Fruit fly (Drosophila melanogaster) whole organism, embryonic: ENCODE data around the gene Pdhb.

Source experiments
- Aef1 ChIP-seq: fragments of 200-800 bp; sonication (Bioruptor generic); IDR thresholded peaks from 3 replicates; pipeline ENCODE4 v1.3.6; 2022; ENCODE audit warnings: missing biosample characterization, missing genetic modification characterization
- Antp ChIP-seq: fragments of 200-800 bp; sonication (Bioruptor generic); optimal IDR thresholded peaks from 3 replicates; lab custom pipeline; 2016; ENCODE audit warnings: missing biosample characterization, missing genetic modification characterization
- CG10366 ChIP-seq: fragments of 200-800 bp; sonication (Bioruptor generic); IDR thresholded peaks from 2 replicates; pipeline ENCODE4 v1.3.6; 2022; ENCODE audit warnings: missing biosample characterization, missing genetic modification characterization
- CG11093 ChIP-seq: fragments of 200-800 bp; sonication (Bioruptor generic); IDR thresholded peaks from 3 replicates; pipeline ENCODE4 v1.3.6; 2022; ENCODE audit warnings: missing biosample characterization, missing genetic modification characterization
- CG12744 ChIP-seq: fragments of 200-800 bp; sonication (Bioruptor generic); optimal IDR thresholded peaks from 2 replicates; lab custom pipeline; 2016; ENCODE audit warnings: missing biosample characterization, missing genetic modification characterization
- CG12942 ChIP-seq: fragments of 200-800 bp; sonication (Bioruptor generic); optimal IDR thresholded peaks from 3 replicates; lab custom pipeline; 2016; ENCODE audit warnings: missing biosample characterization, missing genetic modification characterization
- CG14667 ChIP-seq: fragments of 200-800 bp; sonication (Bioruptor generic); IDR thresholded peaks from 2 replicates; pipeline ENCODE4 v1.3.6; 2022; ENCODE audit warnings: missing biosample characterization, missing genetic modification characterization
- CG15514 ChIP-seq: fragments of 200-800 bp; sonication (Bioruptor generic); optimal IDR thresholded peaks from 3 replicates; lab custom pipeline; 2017; ENCODE audit warnings: missing biosample characterization, missing genetic modification characterization, mild to moderate bottlenecking, moderate library complexity, missing genetic modification reagents
- CG15601 ChIP-seq: fragments of 200-800 bp; sonication (Bioruptor generic); optimal IDR thresholded peaks from 3 replicates; lab custom pipeline; 2019; ENCODE audit warnings: missing biosample characterization, mild to moderate bottlenecking, missing genetic modification characterization, moderate library complexity
- CG16815 ChIP-seq: fragments of 200-800 bp; sonication (Bioruptor generic); optimal IDR thresholded peaks from 3 replicates; lab custom pipeline; 2017; ENCODE audit warnings: missing biosample characterization, mild to moderate bottlenecking, missing genetic modification characterization
- CG1792 ChIP-seq: fragments of 200-800 bp; sonication (Bioruptor generic); optimal IDR thresholded peaks from 2 replicates; lab custom pipeline; 2016; ENCODE audit warnings: missing biosample characterization, missing genetic modification characterization
- CG2129 ChIP-seq: fragments of 200-800 bp; sonication (Bioruptor generic); IDR thresholded peaks from 2 replicates; pipeline ENCODE4 v1.3.6; 2022; ENCODE audit warnings: missing biosample characterization, missing genetic modification characterization; ENCODE audit not compliant: partially characterized antibody
- CG30403 ChIP-seq: fragments of 200-800 bp; sonication (Bioruptor generic); optimal IDR thresholded peaks from 3 replicates; lab custom pipeline; 2016; ENCODE audit warnings: missing biosample characterization, missing genetic modification characterization
- CG3281 ChIP-seq: fragments of 200-800 bp; sonication (Bioruptor generic); optimal IDR thresholded peaks from 3 replicates; lab custom pipeline; 2017; ENCODE audit warnings: missing biosample characterization, mild to moderate bottlenecking, missing genetic modification characterization
- CG33213 ChIP-seq: fragments of 200-800 bp; sonication (Bioruptor generic); optimal IDR thresholded peaks from 3 replicates; lab custom pipeline; 2016; ENCODE audit warnings: missing biosample characterization, missing genetic modification characterization
- CG3847 ChIP-seq: fragments of 200-800 bp; sonication (Bioruptor generic); IDR thresholded peaks from 2 replicates; pipeline ENCODE4 v1.3.6; 2022; ENCODE audit warnings: missing biosample characterization, missing genetic modification characterization
- CG4282 ChIP-seq: fragments of 200-800 bp; sonication (Bioruptor generic); optimal IDR thresholded peaks from 2 replicates; lab custom pipeline; 2016; ENCODE audit warnings: missing biosample characterization, missing genetic modification characterization
- CG6683 ChIP-seq: fragments of 200-800 bp; sonication (Bioruptor generic); optimal IDR thresholded peaks from 2 replicates; lab custom pipeline; 2017; ENCODE audit warnings: missing biosample characterization, mild to moderate bottlenecking, missing genetic modification characterization, missing genetic modification reagents
- CG6791 ChIP-seq: fragments of 200-800 bp; sonication (Bioruptor generic); IDR thresholded peaks from 3 replicates; pipeline ENCODE4 v1.3.6; 2022; ENCODE audit warnings: missing biosample characterization, missing genetic modification characterization; ENCODE audit not compliant: partially characterized antibody
- CG7928 ChIP-seq: fragments of 200-800 bp; sonication (Bioruptor generic); optimal IDR thresholded peaks from 2 replicates; lab custom pipeline; 2017; ENCODE audit warnings: missing biosample characterization, mild to moderate bottlenecking, missing genetic modification characterization
- CG7987 ChIP-seq: fragments of 200-800 bp; sonication (Bioruptor generic); optimal IDR thresholded peaks from 2 replicates; lab custom pipeline; 2018; ENCODE audit warnings: missing biosample characterization, mild to moderate bottlenecking, missing genetic modification characterization, moderate library complexity
- CG8281 ChIP-seq: fragments of 200-800 bp; sonication (Bioruptor generic); optimal IDR thresholded peaks from 2 replicates; lab custom pipeline; 2018; ENCODE audit warnings: missing biosample characterization, mild to moderate bottlenecking, missing genetic modification characterization, moderate library complexity
- CG8359 ChIP-seq: fragments of 200-800 bp; sonication (Bioruptor generic); optimal IDR thresholded peaks from 2 replicates; lab custom pipeline; 2017; ENCODE audit warnings: missing biosample characterization, mild to moderate bottlenecking, missing genetic modification characterization, borderline replicate concordance
- CG8388 ChIP-seq: fragments of 200-800 bp; sonication (Bioruptor generic); optimal IDR thresholded peaks from 2 replicates; lab custom pipeline; 2019; ENCODE audit warnings: missing biosample characterization, mild to moderate bottlenecking, missing genetic modification characterization, moderate library complexity
- CHES-1-like ChIP-seq: fragments of 200-800 bp; sonication (Bioruptor generic); optimal IDR thresholded peaks from 2 replicates; lab custom pipeline; 2016; ENCODE audit warnings: missing biosample characterization, missing genetic modification characterization
- CoRest ChIP-seq: fragments of 200-800 bp; sonication (Bioruptor generic); optimal IDR thresholded peaks from 3 replicates; lab custom pipeline; 2018; ENCODE audit warnings: missing biosample characterization, mild to moderate bottlenecking, missing genetic modification characterization, moderate library complexity
- Doc2 ChIP-seq: fragments of 200-800 bp; sonication (Bioruptor generic); IDR thresholded peaks from 2 replicates; pipeline ENCODE4 v1.3.6; 2022; ENCODE audit warnings: missing biosample characterization, missing genetic modification characterization
- Gsc ChIP-seq: fragments of 200-800 bp; sonication (Bioruptor generic); IDR thresholded peaks from 2 replicates; pipeline ENCODE4 v1.3.6; 2022; ENCODE audit warnings: missing biosample characterization, missing genetic modification characterization
- Hey ChIP-seq: fragments of 200-800 bp; sonication (Bioruptor generic); optimal IDR thresholded peaks from 3 replicates; lab custom pipeline; 2018; ENCODE audit warnings: missing biosample characterization, mild to moderate bottlenecking, missing genetic modification characterization
- Hmr ChIP-seq: fragments of 200-800 bp; sonication (Bioruptor generic); optimal IDR thresholded peaks from 3 replicates; lab custom pipeline; 2017; ENCODE audit warnings: mild to moderate bottlenecking, missing biosample characterization, missing genetic modification reagents, missing genetic modification characterization
- Nf-YA ChIP-seq: fragments of 200-800 bp; sonication (Bioruptor generic); IDR thresholded peaks from 2 replicates; pipeline ENCODE4 v1.3.6; 2022; ENCODE audit warnings: missing biosample characterization, missing genetic modification characterization
- Sry-δ ChIP-seq: fragments of 200-800 bp; sonication (Bioruptor generic); optimal IDR thresholded peaks from 2 replicates; lab custom pipeline; 2016; ENCODE audit warnings: missing biosample characterization, missing genetic modification characterization
- Tbp ChIP-seq: fragments of >200 bp; optimal IDR thresholded peaks from 2 replicates; lab custom pipeline; 2018; ENCODE audit warnings: missing biosample characterization, missing genetic modification characterization
- ase ChIP-seq: fragments of 200-800 bp; sonication (Bioruptor generic); IDR thresholded peaks from 3 replicates; pipeline ENCODE4 v1.3.6; 2022; ENCODE audit warnings: missing biosample characterization, missing genetic modification characterization
- crp ChIP-seq, 2 experiments: fragments of 200-800 bp; sonication (Bioruptor generic); optimal IDR thresholded peaks; 2 replicates in 1 of 2; 3 replicates in 1 of 2; lab custom pipeline; 2017; ENCODE audit warnings: missing biosample characterization in 2 of 2, missing genetic modification characterization in 2 of 2, mild to moderate bottlenecking in 1 of 2, moderate library complexity in 1 of 2
- da ChIP-seq: fragments of 200-800 bp; sonication (Bioruptor generic); optimal IDR thresholded peaks from 2 replicates; lab custom pipeline; 2016; ENCODE audit warnings: missing biosample characterization, missing genetic modification characterization
- en ChIP-seq: fragments of 200-800 bp; sonication (Bioruptor generic); optimal IDR thresholded peaks from 2 replicates; lab custom pipeline; 2016; ENCODE audit warnings: missing biosample characterization, missing genetic modification characterization
- exex ChIP-seq: fragments of 200-800 bp; sonication (Bioruptor generic); optimal IDR thresholded peaks from 4 replicates; lab custom pipeline; 2018; ENCODE audit warnings: missing biosample characterization, mild to moderate bottlenecking, missing genetic modification characterization, moderate library complexity
- eyg ChIP-seq: fragments of 200-800 bp; sonication (Bioruptor generic); optimal IDR thresholded peaks from 3 replicates; lab custom pipeline; 2016; ENCODE audit warnings: missing biosample characterization, missing genetic modification characterization
- gem ChIP-seq: fragments of 200-800 bp; sonication (Bioruptor generic); optimal IDR thresholded peaks from 2 replicates; lab custom pipeline; 2019; ENCODE audit warnings: missing biosample characterization, mild to moderate bottlenecking, missing genetic modification characterization, moderate library complexity
- her ChIP-seq: fragments of 200-800 bp; sonication (Bioruptor generic); optimal IDR thresholded peaks from 2 replicates; lab custom pipeline; 2016; ENCODE audit warnings: missing biosample characterization, missing genetic modification characterization
- luna ChIP-seq: fragments of 200-800 bp; sonication (Bioruptor generic); optimal IDR thresholded peaks from 2 replicates; lab custom pipeline; 2016; ENCODE audit warnings: missing biosample characterization, missing genetic modification characterization
- nmo ChIP-seq: fragments of 200-800 bp; sonication (Bioruptor generic); optimal IDR thresholded peaks from 2 replicates; lab custom pipeline; 2018; ENCODE audit warnings: missing biosample characterization, mild to moderate bottlenecking, missing genetic modification characterization, moderate library complexity
- odd ChIP-seq: fragments of 200-800 bp; sonication (Bioruptor generic); optimal IDR thresholded peaks from 2 replicates; lab custom pipeline; 2017; ENCODE audit warnings: missing biosample characterization, mild to moderate bottlenecking, missing genetic modification characterization
- phol ChIP-seq: fragments of 200-800 bp; sonication (Bioruptor generic); optimal IDR thresholded peaks from 3 replicates; lab custom pipeline; 2018; ENCODE audit warnings: missing biosample characterization, mild to moderate bottlenecking, missing genetic modification characterization, moderate library complexity
- ro ChIP-seq: fragments of 200-800 bp; sonication (Bioruptor generic); IDR thresholded peaks from 2 replicates; pipeline ENCODE4 v1.3.6; 2022; ENCODE audit warnings: missing biosample characterization, missing genetic modification characterization
- sob ChIP-seq: fragments of 200-800 bp; sonication (Bioruptor generic); IDR thresholded peaks from 2 replicates; pipeline ENCODE4 v1.3.6; 2022; ENCODE audit warnings: missing biosample characterization, missing genetic modification characterization
- tll ChIP-seq, 2 experiments: fragments of 200-800 bp in 1 of 2; fragments of >200 bp in 1 of 2; sonication (Bioruptor generic) in 1 of 2; optimal IDR thresholded peaks; 2 replicates each; lab custom pipeline; 2017 to 2019; ENCODE audit warnings: missing biosample characterization in 2 of 2, missing genetic modification characterization in 2 of 2, mild to moderate bottlenecking in 1 of 2, moderate library complexity in 1 of 2

Gene Pdhb

DNA sequence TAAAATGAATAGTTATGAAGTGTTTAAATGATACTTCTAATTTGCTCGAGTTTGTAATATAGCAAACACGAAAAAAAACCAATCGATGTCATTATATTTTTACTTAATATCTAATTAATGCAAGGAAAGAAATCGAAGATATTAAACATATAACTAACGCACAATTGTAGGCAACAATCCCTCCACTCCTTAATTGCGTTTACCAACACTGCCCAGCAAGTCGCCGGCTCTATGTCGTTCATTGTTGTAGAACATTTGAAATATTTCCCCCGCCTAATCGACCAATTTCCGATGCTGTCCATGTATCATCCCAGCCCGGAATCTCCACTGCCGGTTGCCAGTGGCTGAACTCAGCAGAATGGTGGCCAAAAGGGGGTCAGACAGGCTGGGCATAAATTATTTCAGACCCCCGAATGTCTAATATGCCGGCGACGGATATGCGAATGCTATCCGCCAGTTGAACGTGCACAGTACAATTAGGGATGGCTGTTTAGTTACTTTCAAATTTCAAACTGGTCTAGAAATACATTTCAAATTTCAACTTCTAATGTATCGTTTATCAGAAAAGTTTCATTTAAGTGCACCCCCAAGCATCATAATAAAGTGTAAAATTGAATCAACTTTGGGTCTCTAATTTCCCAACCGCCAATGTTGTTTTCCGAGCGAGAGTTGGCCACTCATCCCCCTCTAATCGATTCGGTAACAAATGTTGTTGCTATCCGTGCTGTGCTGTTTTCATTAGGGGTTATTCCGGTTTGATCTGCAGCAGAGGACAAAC is 44.3 kb upstream of the Pdhb start (continued):
- no peak for TF ChIP-seq tll (GFP tag; optimal IDR thresholded peaks at IDR 0.05; lab: Kevin White, UChicago)
- TF ChIP-seq odd (GFP tag; lab: Kevin White, UChicago) = peak; percentile 19
- no peak for TF ChIP-seq da (GFP tag; lab: Kevin White, UChicago)
- no peak for TF ChIP-seq CG7987 (GFP tag; lab: Kevin White, UChicago)
- peak; percentile 1 for TF ChIP-seq Sry-δ (GFP tag; lab: Kevin White, UChicago)
- peak; percentile 8; the same call in 1 of the 2 replicates for TF ChIP-seq CG14667 (GFP tag; lab: Robert Waterston, UW)
- TF ChIP-seq CG2129 (GFP tag; lab: Robert Waterston, UW) = no peak
- TF ChIP-seq CG30403 (GFP tag; lab: Kevin White, UChicago) = peak; percentile 34
- 0 out of 2 replicates have a peak, but pooled peaks have one; percentile 13 for TF ChIP-seq CG3847 (GFP tag; lab: Robert Waterston, UW)
- peak; percentile 25 for TF ChIP-seq CHES-1-like (GFP tag; lab: Kevin White, UChicago)
- no peak for TF ChIP-seq CG6683 (GFP tag; lab: Kevin White, UChicago)
- TF ChIP-seq CG15601 (tag; lab: Kevin White, UChicago) = no peak
- peak; percentile 17 for TF ChIP-seq CG8281 (tag; lab: Kevin White, UChicago)
- TF ChIP-seq crp (GFP tag; optimal IDR thresholded peaks at IDR 0.05; lab: Kevin White, UChicago) = no peak
- TF ChIP-seq CoRest (tag; lab: Kevin White, UChicago) = peak; percentile 40
- TF ChIP-seq CG8388 (GFP tag; lab: Kevin White, UChicago) = peak; percentile 13
- TF ChIP-seq CG1792 (GFP tag; lab: Kevin White, UChicago) = no peak
- TF ChIP-seq gem = peak; percentile 62
- TF ChIP-seq CG6791 (GFP tag; lab: Robert Waterston, UW) = no peak
- peak; percentile 49 for TF ChIP-seq sob (GFP tag; lab: Robert Waterston, UW)
- TF ChIP-seq Doc2 (GFP tag; lab: Robert Waterston, UW) = no peak
- TF ChIP-seq CG10366 (GFP tag; lab: Robert Waterston, UW) = peak; percentile 21; the same call in 1 of the 2 replicates
- TF ChIP-seq en (GFP tag; lab: Kevin White, UChicago) = no peak
- no peak for TF ChIP-seq CG12744 (GFP tag; lab: Kevin White, UChicago)
- peak; percentile 19 for TF ChIP-seq CG15514 (GFP tag; lab: Kevin White, UChicago)
- no peak for TF ChIP-seq ro (GFP tag; lab: Robert Waterston, UW)
- no peak for TF ChIP-seq CG7928 (GFP tag; lab: Kevin White, UChicago)
- TF ChIP-seq Nf-YA = no peak
- TF ChIP-seq Tbp (GFP tag; lab: Kevin White, UChicago) = no peak
- TF ChIP-seq Hey (tag; lab: Kevin White, UChicago) = no peak
- peak; percentile 66 for TF ChIP-seq Hmr (GFP tag; lab: Kevin White, UChicago)
- TF ChIP-seq phol (tag; lab: Kevin White, UChicago) = peak; percentile 39
- peak; percentile 27 for TF ChIP-seq nmo
- no peak for TF ChIP-seq CG12942
- TF ChIP-seq her (GFP tag; lab: Kevin White, UChicago) = peak; percentile 3
- no peak for TF ChIP-seq CG16815 (GFP tag; lab: Kevin White, UChicago)
- TF ChIP-seq exex = peak; percentile 14
- TF ChIP-seq CG4282 (GFP tag; lab: Kevin White, UChicago) = no peak
- no peak for TF ChIP-seq luna (GFP tag; lab: Kevin White, UChicago)
- TF ChIP-seq Antp (GFP tag; lab: Kevin White, UChicago) = peak; percentile 19
- no peak for TF ChIP-seq CG33213 (GFP tag; lab: Kevin White, UChicago)
- TF ChIP-seq eyg (GFP tag; lab: Kevin White, UChicago) = no peak
- no peak for TF ChIP-seq CG8359 (GFP tag; lab: Kevin White, UChicago)
- TF ChIP-seq Aef1 (GFP tag; lab: Robert Waterston, UW) = peak; percentile 28; the same call in 1 of the 3 replicates
- peak; percentile 49 for TF ChIP-seq CG3281 (GFP tag; lab: Kevin White, UChicago)
- TF ChIP-seq ase (GFP tag; lab: Robert Waterston, UW) = no peak
- 0 out of 3 replicates have a peak, but pooled peaks have one; percentile 15 for TF ChIP-seq CG11093 (GFP tag; lab: Robert Waterston, UW)
- TF ChIP-seq Gsc (GFP tag; lab: Robert Waterston, UW) = no peak
